Worm (Caenorhabditis elegans): ENCODE data around the gene cdh-10.
A peak's percentile ranks its signal among the peaks of the same experiment; 100 is the strongest.

DNA sequence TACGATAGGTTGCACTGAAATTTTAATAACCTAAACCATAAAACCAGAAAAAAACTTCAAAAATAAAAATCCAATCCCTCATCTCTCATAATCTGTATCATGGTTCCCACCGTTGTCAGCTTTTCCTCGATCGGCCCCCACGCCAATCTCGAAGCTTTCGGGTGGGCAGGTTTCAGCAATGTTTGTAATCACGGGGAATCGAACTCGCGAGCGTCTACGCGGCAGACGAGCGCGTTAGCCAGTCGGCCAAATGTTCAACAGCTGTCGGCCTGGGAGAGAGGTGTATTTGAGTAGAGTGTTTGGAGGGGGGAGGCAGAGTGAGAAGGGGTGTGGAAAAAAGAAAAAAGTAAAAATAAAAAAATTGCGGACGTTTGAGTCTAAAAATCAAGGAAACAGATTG, 54.7 kb downstream of the cdh-10 start:
- TF ChIP-seq pag-3 (tag; optimal IDR thresholded peaks at IDR 0.05; ENCODE audit: borderline replicate concordance) (peak; percentile 53), sdc-2 (tag; optimal IDR thresholded peaks at IDR 0.05) (peak; percentile 80), pha-4 (tag; optimal IDR thresholded peaks at IDR 0.05) (no peak), nhr-11 (tag; optimal IDR thresholded peaks at IDR 0.05) (no peak), F13H6.1 (tag; optimal IDR thresholded peaks at IDR 0.05) (peak; percentile 80), pros-1 (tag; optimal IDR thresholded peaks at IDR 0.05) (peak; percentile 58), npax-4 (tag; optimal IDR thresholded peaks at IDR 0.05) (peak; percentile 63)

All from whole organism, late embryonic.